Worm (Caenorhabditis elegans) whole organism, L1 larva: ENCODE results near the gene tba-4.
A peak's percentile ranks its signal among the peaks of the same experiment; 100 is the strongest.

ENCODE experiments used
- C04F5.9 ChIP-seq: sonication (generic microtip); optimal IDR thresholded peaks from 2 replicates; lab custom pipeline; 2016; ENCODE audit warnings: missing genetic modification characterization, missing compliant biosample characterization
- F16B12.6 ChIP-seq: fragments of 150-350 bp; optimal IDR thresholded peaks from 2 replicates; lab custom pipeline; 2014; ENCODE audit warnings: missing biosample characterization, missing genetic modification characterization
- Y116A8C.19 ChIP-seq: sonication (generic microtip); optimal IDR thresholded peaks from 2 replicates; lab custom pipeline; 2016; ENCODE audit warnings: missing compliant biosample characterization, missing genetic modification characterization, borderline replicate concordance
- aha-1 ChIP-seq: fragments of 150-350 bp; optimal IDR thresholded peaks from 2 replicates; lab custom pipeline; 2014; ENCODE audit warnings: missing biosample characterization, missing genetic modification characterization
- alr-1 ChIP-seq: fragments of 200-800 bp; sonication (Bioruptor generic); optimal IDR thresholded peaks from 2 replicates; lab custom pipeline; 2018; ENCODE audit warnings: borderline replicate concordance, mild to moderate bottlenecking, missing genetic modification characterization, missing compliant biosample characterization
- ama-1 ChIP-seq: fragments of 150-350 bp; optimal IDR thresholded peaks from 2 replicates; lab custom pipeline; 2014
- blmp-1 ChIP-seq: fragments of 150-350 bp; optimal IDR thresholded peaks from 2 replicates; lab custom pipeline; 2014; ENCODE audit warnings: missing biosample characterization, missing genetic modification characterization
- ceh-82 ChIP-seq, 3 experiments: fragments of 150-350 bp in 1 of 3; sonication (generic microtip) in 2 of 3; optimal IDR thresholded peaks; 2 replicates each; lab custom pipeline; 2014 to 2017; ENCODE audit warnings: missing biosample characterization in 3 of 3, missing genetic modification characterization in 3 of 3
- ceh-88 ChIP-seq: fragments of 200-800 bp; sonication (Bioruptor generic); IDR thresholded peaks from 2 replicates; pipeline ENCODE4 v1.3.6; 2022; ENCODE audit warnings: missing genetic modification characterization, missing compliant biosample characterization
- ceh-90 ChIP-seq: sonication (generic microtip); optimal IDR thresholded peaks from 2 replicates; lab custom pipeline; 2016; ENCODE audit warnings: missing genetic modification characterization, missing compliant biosample characterization
- dsc-1 ChIP-seq: sonication (generic microtip); optimal IDR thresholded peaks from 2 replicates; lab custom pipeline; 2016; ENCODE audit warnings: mild to moderate bottlenecking, missing genetic modification characterization, missing compliant biosample characterization
- efl-1 ChIP-seq, 4 experiments: fragments of 150-350 bp; optimal IDR thresholded peaks in 3 of 4; peaks in 1 of 4; 1 replicate in 1 of 4; 2 replicates in 3 of 4; lab custom pipeline; 2014; ENCODE audit warnings: missing biosample characterization in 2 of 4, missing genetic modification characterization in 2 of 4, missing genetic modification reagents in 2 of 4
- egl-13 ChIP-seq: sonication (generic microtip); optimal IDR thresholded peaks from 2 replicates; lab custom pipeline; 2016; ENCODE audit warnings: missing genotype, missing genetic modification reagents, missing genetic modification characterization, missing compliant biosample characterization
- egl-27 ChIP-seq, 2 experiments: fragments of 150-350 bp in 1 of 2; sonication (generic microtip); optimal IDR thresholded peaks; 3 replicates each; lab custom pipeline; 2017 to 2018; ENCODE audit warnings: missing biosample characterization in 2 of 2, missing genetic modification characterization in 2 of 2, missing genetic modification reagents in 2 of 2
- elt-2 ChIP-seq: sonication (generic microtip); optimal IDR thresholded peaks from 2 replicates; lab custom pipeline; 2016; ENCODE audit warnings: missing genetic modification characterization, mild to moderate bottlenecking, inconsistent platforms, missing compliant biosample characterization, missing genetic modification reagents
- fkh-10 ChIP-seq: sonication (generic microtip); optimal IDR thresholded peaks from 2 replicates; lab custom pipeline; 2017; ENCODE audit warnings: missing biosample characterization, missing genetic modification reagents, missing genetic modification characterization
- fkh-4 ChIP-seq: sonication (generic microtip); optimal IDR thresholded peaks from 2 replicates; lab custom pipeline; 2016; ENCODE audit warnings: missing compliant biosample characterization, missing genetic modification characterization, borderline replicate concordance
- fos-1 ChIP-seq: fragments of 150-350 bp; optimal IDR thresholded peaks from 2 replicates; lab custom pipeline; 2014; ENCODE audit warnings: missing biosample characterization, missing genetic modification characterization
- grh-1 ChIP-seq: fragments of 200-800 bp; sonication (Bioruptor generic); IDR thresholded peaks from 2 replicates; pipeline ENCODE4 v1.3.6; 2022; ENCODE audit warnings: missing genetic modification reagents, missing genetic modification characterization, missing compliant biosample characterization
- hlh-17 ChIP-seq: fragments of 200-800 bp; sonication (Bioruptor generic); optimal IDR thresholded peaks from 2 replicates; lab custom pipeline; 2018; ENCODE audit warnings: missing genetic modification characterization, mild to moderate bottlenecking, missing compliant biosample characterization, moderate library complexity, borderline replicate concordance
- hlh-4 ChIP-seq: sonication (generic microtip); optimal IDR thresholded peaks from 2 replicates; lab custom pipeline; 2016; ENCODE audit warnings: mild to moderate bottlenecking, missing genetic modification characterization, missing compliant biosample characterization
- hpl-2 ChIP-seq: fragments of 150-350 bp; optimal IDR thresholded peaks from 2 replicates; lab custom pipeline; 2014; ENCODE audit warnings: missing biosample characterization, missing genetic modification reagents, missing genetic modification characterization
- irx-1 ChIP-seq: sonication (generic microtip); optimal IDR thresholded peaks from 2 replicates; lab custom pipeline; 2016; ENCODE audit warnings: missing genetic modification characterization, missing compliant biosample characterization
- isw-1 ChIP-seq: fragments of 200-800 bp; sonication (Bioruptor generic); IDR thresholded peaks from 2 replicates; pipeline ENCODE4 v1.3.6; 2022; ENCODE audit warnings: missing genetic modification characterization, missing compliant biosample characterization
- jun-1 ChIP-seq: fragments of 150-350 bp; optimal IDR thresholded peaks from 2 replicates; lab custom pipeline; 2014; ENCODE audit warnings: missing biosample characterization, missing genetic modification reagents, missing genetic modification characterization
- lin-13 ChIP-seq: fragments of 150-350 bp; optimal IDR thresholded peaks from 2 replicates; lab custom pipeline; 2014; ENCODE audit warnings: missing biosample characterization, missing genetic modification reagents, missing genetic modification characterization
- lin-15B ChIP-seq: fragments of 150-350 bp; sonication (generic microtip); optimal IDR thresholded peaks from 3 replicates; lab custom pipeline; 2014; ENCODE audit warnings: missing biosample characterization, missing genetic modification characterization
- lin-39 ChIP-seq: fragments of 150-350 bp; optimal IDR thresholded peaks from 2 replicates; lab custom pipeline; 2014; ENCODE audit warnings: missing biosample characterization, missing genetic modification reagents, missing genetic modification characterization
- lir-3 ChIP-seq: sonication (generic microtip); optimal IDR thresholded peaks from 2 replicates; lab custom pipeline; 2016; ENCODE audit warnings: mild to moderate bottlenecking, missing genetic modification characterization, moderate library complexity, missing compliant biosample characterization; ENCODE audit not compliant: poor library complexity
- mab-9 ChIP-seq: fragments of 200-800 bp; sonication (Bioruptor generic); IDR thresholded peaks from 2 replicates; pipeline ENCODE4 v1.3.6; 2022; ENCODE audit warnings: missing genetic modification reagents, missing genetic modification characterization, missing compliant biosample characterization
- mef-2 ChIP-seq: fragments of 150-350 bp; optimal IDR thresholded peaks from 2 replicates; lab custom pipeline; 2014; ENCODE audit warnings: missing biosample characterization, missing genetic modification characterization
- mep-1 ChIP-seq: fragments of 150-350 bp; optimal IDR thresholded peaks from 2 replicates; lab custom pipeline; 2014; ENCODE audit warnings: missing biosample characterization, missing genetic modification characterization
- nhr-11 ChIP-seq: fragments of 150-350 bp; optimal IDR thresholded peaks from 2 replicates; lab custom pipeline; 2014; ENCODE audit warnings: missing biosample characterization, missing genetic modification characterization
- nhr-19 ChIP-seq: fragments of 200-800 bp; sonication (Bioruptor generic); conservative IDR thresholded peaks from 2 replicates; pipeline ENCODE4 v1.3.6; 2022; ENCODE audit warnings: missing genetic modification characterization, missing compliant biosample characterization
- nhr-20 ChIP-seq: sonication (generic microtip); optimal IDR thresholded peaks from 2 replicates; lab custom pipeline; 2016; ENCODE audit warnings: mild to moderate bottlenecking, missing genetic modification characterization, missing compliant biosample characterization
- nhr-237 ChIP-seq: fragments of 150-350 bp; optimal IDR thresholded peaks from 2 replicates; lab custom pipeline; 2014; ENCODE audit warnings: missing biosample characterization, missing genetic modification characterization
- nhr-71 ChIP-seq: sonication (generic microtip); optimal IDR thresholded peaks from 2 replicates; lab custom pipeline; 2016; ENCODE audit warnings: mild to moderate bottlenecking, missing genetic modification characterization, moderate library complexity, missing compliant biosample characterization
- nhr-76 ChIP-seq: sonication (generic microtip); optimal IDR thresholded peaks from 2 replicates; lab custom pipeline; 2017; ENCODE audit warnings: missing biosample characterization, missing genetic modification characterization
- nhr-84 ChIP-seq: sonication (generic microtip); optimal IDR thresholded peaks from 2 replicates; lab custom pipeline; 2017; ENCODE audit warnings: missing biosample characterization, missing genetic modification characterization
- nhr-85 ChIP-seq: sonication (generic microtip); peaks from one replicate; lab custom pipeline; 2016; ENCODE audit warnings: missing genetic modification characterization, inconsistent platforms, missing compliant biosample characterization
- nhr-90 ChIP-seq: sonication (generic microtip); optimal IDR thresholded peaks from 2 replicates; lab custom pipeline; 2016; ENCODE audit warnings: mild to moderate bottlenecking, missing genetic modification characterization, missing compliant biosample characterization; ENCODE audit not compliant: poor library complexity
- pag-3 ChIP-seq: sonication (generic microtip); optimal IDR thresholded peaks from 2 replicates; lab custom pipeline; 2017; ENCODE audit warnings: missing genetic modification characterization, mild to moderate bottlenecking, missing compliant biosample characterization, antibody characterized with exemption, borderline replicate concordance; ENCODE audit not compliant: insufficient read depth
- pqm-1 ChIP-seq: sonication (generic microtip); optimal IDR thresholded peaks from 3 replicates; lab custom pipeline; 2017; ENCODE audit warnings: missing biosample characterization, missing genetic modification characterization
- rnt-1 ChIP-seq: sonication (generic microtip); optimal IDR thresholded peaks from 2 replicates; lab custom pipeline; 2016; ENCODE audit warnings: mild to moderate bottlenecking, missing genetic modification characterization, moderate library complexity, missing compliant biosample characterization
- sox-4 ChIP-seq: sonication (generic microtip); optimal IDR thresholded peaks from 2 replicates; lab custom pipeline; 2016; ENCODE audit warnings: missing genetic modification characterization, missing compliant biosample characterization
- sup-37 ChIP-seq: fragments of 200-800 bp; sonication (Bioruptor generic); optimal IDR thresholded peaks from 2 replicates; lab custom pipeline; 2018; ENCODE audit warnings: mild to moderate bottlenecking, missing genetic modification characterization, missing compliant biosample characterization
- swsn-7 ChIP-seq: sonication (generic microtip); optimal IDR thresholded peaks from 2 replicates; lab custom pipeline; 2016; ENCODE audit warnings: missing genetic modification characterization, missing compliant biosample characterization
- tbx-2 ChIP-seq: sonication (generic microtip); optimal IDR thresholded peaks from 2 replicates; lab custom pipeline; 2016; ENCODE audit warnings: missing genetic modification characterization, missing compliant biosample characterization
- unc-130 ChIP-seq: fragments of 150-350 bp; optimal IDR thresholded peaks from 2 replicates; lab custom pipeline; 2017; ENCODE audit warnings: missing biosample characterization, missing genetic modification characterization, inconsistent platforms
- unc-30 ChIP-seq: sonication (generic microtip); optimal IDR thresholded peaks from 2 replicates; lab custom pipeline; 2017; ENCODE audit warnings: missing biosample characterization, missing genetic modification characterization
- unc-86 ChIP-seq: sonication (generic microtip); optimal IDR thresholded peaks from 2 replicates; lab custom pipeline; 2016; ENCODE audit warnings: missing genetic modification characterization, missing compliant biosample characterization
- zag-1 ChIP-seq: fragments of 150-350 bp; optimal IDR thresholded peaks from 2 replicates; lab custom pipeline; 2014; ENCODE audit warnings: missing biosample characterization, missing genetic modification characterization
- ztf-11 ChIP-seq, 2 experiments: sonication (generic microtip); optimal IDR thresholded peaks; 2 replicates each; lab custom pipeline; 2016 to 2017; ENCODE audit warnings: missing genetic modification characterization in 2 of 2, missing biosample characterization in 1 of 2, missing compliant biosample characterization in 1 of 2

Gene tba-4

DNA sequence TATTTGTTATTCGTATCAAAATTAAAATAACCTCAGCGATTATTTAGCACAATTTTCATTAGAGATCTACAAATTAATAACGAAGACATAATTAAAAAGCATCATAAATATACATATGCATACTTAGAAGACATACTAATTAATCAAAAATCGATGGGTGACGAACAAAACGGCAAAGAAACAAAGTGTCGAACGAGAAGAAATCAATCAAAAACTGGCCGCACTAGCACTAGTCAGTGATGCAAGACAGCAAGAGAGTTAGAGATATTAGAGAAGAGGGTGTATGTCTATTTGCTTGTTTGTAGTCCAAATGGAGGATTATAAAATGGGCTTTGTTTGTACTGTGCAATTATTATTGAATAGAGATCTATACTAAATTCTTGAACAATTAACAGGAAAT lies 28.3 kb downstream of the tba-4 start (continued):
- no peak for TF ChIP-seq elt-2 (tag; lab: Kevin White, UChicago)
- TF ChIP-seq nhr-90 (tag; lab: Kevin White, UChicago), result no peak
- no peak for TF ChIP-seq isw-1 (GFP tag; lab: Robert Waterston, UW)
- TF ChIP-seq hlh-4 (tag; lab: Kevin White, UChicago), result no peak
- no peak for TF ChIP-seq lir-3 (tag; lab: Kevin White, UChicago)
- TF ChIP-seq tbx-2, result peak; percentile 31
- TF ChIP-seq mep-1 (tag; lab: Kevin White, UChicago), result peak; percentile 30
- TF ChIP-seq jun-1 (tag; lab: Kevin White, UChicago), result no peak
- TF ChIP-seq irx-1 (tag; lab: Kevin White, UChicago), result no peak
- TF ChIP-seq lin-15B, result no peak
- no peak for TF ChIP-seq unc-30 (tag; lab: Kevin White, UChicago)
- TF ChIP-seq grh-1 (GFP tag; lab: Robert Waterston, UW), result no peak
- TF ChIP-seq ceh-90 (tag; lab: Kevin White, UChicago), result no peak
- TF ChIP-seq lin-39 (tag; lab: Kevin White, UChicago), result no peak
- no peak for TF ChIP-seq nhr-237 (tag; lab: Kevin White, UChicago)
- no peak for TF ChIP-seq fkh-4
- TF ChIP-seq ztf-11 (tag; optimal IDR thresholded peaks at IDR 0.05; lab: Kevin White, UChicago), result no peak
- no peak for TF ChIP-seq sox-4 (tag; lab: Kevin White, UChicago)
- no peak for TF ChIP-seq hpl-2 (GFP tag; lab: Kevin White, UChicago)
- no peak for TF ChIP-seq nhr-84 (tag; lab: Kevin White, UChicago)
- TF ChIP-seq hlh-17 (GFP tag; lab: Kevin White, UChicago), result no peak
- no peak for TF ChIP-seq lin-13 (GFP tag; lab: Kevin White, UChicago)
- no peak for TF ChIP-seq egl-27 (tag; optimal IDR thresholded peaks at IDR 0.05; lab: Kevin White, UChicago)
- no peak for TF ChIP-seq nhr-11
- TF ChIP-seq unc-130 (tag; lab: Kevin White, UChicago), result no peak
- no peak for TF ChIP-seq nhr-19 (GFP tag; lab: Robert Waterston, UW)
- TF ChIP-seq unc-86 (tag; lab: Kevin White, UChicago), result no peak
- TF ChIP-seq swsn-7 (tag; lab: Kevin White, UChicago), result no peak
- TF ChIP-seq sup-37 (GFP tag; lab: Kevin White, UChicago), result no peak
- TF ChIP-seq nhr-20 (tag; lab: Kevin White, UChicago), result peak; percentile 28
- TF ChIP-seq rnt-1, result no peak
- TF ChIP-seq C04F5.9 (tag; lab: Kevin White, UChicago), result no peak
- no peak for TF ChIP-seq Y116A8C.19
- TF ChIP-seq blmp-1, result peak; percentile 45
- TF ChIP-seq pag-3 (tag; lab: Kevin White, UChicago), result no peak
- peak; percentile 21 for TF ChIP-seq nhr-71 (tag; lab: Kevin White, UChicago)
- peak; percentile 81 for TF ChIP-seq dsc-1 (tag; lab: Kevin White, UChicago)
- no peak for TF ChIP-seq ceh-82 (tag; optimal IDR thresholded peaks at IDR 0.05; lab: Kevin White, UChicago)
- no peak for TF ChIP-seq egl-13 (tag; lab: Kevin White, UChicago)
- no peak for TF ChIP-seq F16B12.6 (tag; lab: Kevin White, UChicago)
- no peak for TF ChIP-seq nhr-76 (tag; lab: Kevin White, UChicago)
- TF ChIP-seq fkh-10 (GFP tag; lab: Kevin White, UChicago), result no peak
- no peak for TF ChIP-seq aha-1
- TF ChIP-seq efl-1 (optimal IDR thresholded peaks at IDR 0.05; lab: Kevin White, UChicago), result peak in 1 of 2 experiments; percentile 11
- peak; percentile 6 to 83 for TF ChIP-seq efl-1 (GFP tag; optimal IDR thresholded peaks at IDR 0.05 in 1 of 2; lab: Kevin White, UChicago)
- no peak for TF ChIP-seq ceh-88
- TF ChIP-seq ama-1, result no peak
- no peak for TF ChIP-seq mab-9
- TF ChIP-seq mef-2 (tag; lab: Kevin White, UChicago), result no peak
- TF ChIP-seq alr-1 (tag; lab: Kevin White, UChicago), result no peak
- TF ChIP-seq pqm-1 (tag; lab: Kevin White, UChicago), result no peak
- TF ChIP-seq zag-1 (tag; lab: Kevin White, UChicago), result no peak
- TF ChIP-seq nhr-85 (tag; lab: Kevin White, UChicago), result no peak
- TF ChIP-seq fos-1 (tag; lab: Kevin White, UChicago), result no peak
